Worm (Caenorhabditis elegans): ENCODE results near the gene T14G12.6.

- TF ChIP-seq flt-1 (GFP tag; IDR thresholded peaks at IDR 0.05), result no peak
- TF ChIP-seq ztf-29 (GFP tag; IDR thresholded peaks at IDR 0.05), result no peak
- no peak for TF ChIP-seq klf-2 (GFP tag; conservative IDR thresholded peaks at IDR 0.05)
- TF ChIP-seq ref-1 (GFP tag; conservative IDR thresholded peaks at IDR 0.05), result no peak
Observed at ce11 chrX:3733732-3734131, 25.5 kb downstream of the T14G12.6 start, which contains the start of gene tag-18.

Data from whole organism, midembryonic.